Fruit fly (Drosophila melanogaster) whole organism, adult: Measurements from ENCODE around the gene Pdk1.

Experiments
- CG11617 ChIP-seq: fragments of 200-800 bp; sonication (Bioruptor generic); optimal IDR thresholded peaks from 2 replicates; lab custom pipeline; 2017; ENCODE audit warnings: mild to moderate bottlenecking, missing biosample characterization, missing genetic modification reagents, missing genetic modification characterization
- CG12768 ChIP-seq: fragments of 200-800 bp; sonication (Bioruptor generic); optimal IDR thresholded peaks from 2 replicates; lab custom pipeline; 2017; ENCODE audit warnings: missing biosample characterization, missing genetic modification characterization, mild to moderate bottlenecking, moderate library complexity, missing genetic modification reagents
- CG14711 ChIP-seq: fragments of 200-800 bp; sonication (Bioruptor generic); optimal IDR thresholded peaks from 2 replicates; lab custom pipeline; 2018; ENCODE audit warnings: missing biosample characterization, mild to moderate bottlenecking, missing genetic modification characterization, moderate library complexity
- CG1620 ChIP-seq: fragments of 200-800 bp; sonication (Bioruptor generic); optimal IDR thresholded peaks from 2 replicates; lab custom pipeline; 2016; ENCODE audit warnings: missing biosample characterization, missing genetic modification characterization
- CG33017 ChIP-seq: fragments of 200-800 bp; sonication (Bioruptor generic); optimal IDR thresholded peaks from 2 replicates; lab custom pipeline; 2018; ENCODE audit warnings: missing biosample characterization, mild to moderate bottlenecking, missing genetic modification characterization, moderate library complexity
- CG5204 ChIP-seq: fragments of 200-800 bp; sonication (Bioruptor generic); optimal IDR thresholded peaks from 2 replicates; lab custom pipeline; 2016; ENCODE audit warnings: missing biosample characterization, missing genetic modification characterization
- CG7045 ChIP-seq: fragments of 200-800 bp; sonication (Bioruptor generic); optimal IDR thresholded peaks from 2 replicates; lab custom pipeline; 2017; ENCODE audit warnings: missing biosample characterization, mild to moderate bottlenecking, missing genetic modification characterization
- CG7101 ChIP-seq: fragments of 200-800 bp; sonication (Bioruptor generic); optimal IDR thresholded peaks from 2 replicates; lab custom pipeline; 2018; ENCODE audit warnings: missing biosample characterization, mild to moderate bottlenecking, missing genetic modification characterization, moderate library complexity
- Clk ChIP-seq: fragments of 200-800 bp; sonication (Bioruptor generic); optimal IDR thresholded peaks from 2 replicates; lab custom pipeline; 2017; ENCODE audit warnings: missing biosample characterization, missing genetic modification characterization
- Crg-1 ChIP-seq: fragments of 200-800 bp; sonication (Bioruptor generic); optimal IDR thresholded peaks from 2 replicates; lab custom pipeline; 2016; ENCODE audit warnings: missing biosample characterization, missing genetic modification characterization
- Hr96 ChIP-seq: fragments of 200-800 bp; sonication (Bioruptor generic); optimal IDR thresholded peaks from 2 replicates; lab custom pipeline; 2016; ENCODE audit warnings: missing biosample characterization, missing genetic modification characterization
- Mnt ChIP-seq: fragments of 200-800 bp; sonication (Bioruptor generic); optimal IDR thresholded peaks from 2 replicates; lab custom pipeline; 2016; ENCODE audit warnings: missing biosample characterization, mild to moderate bottlenecking, missing genetic modification characterization
- bab1 ChIP-seq: fragments of 200-800 bp; sonication (Bioruptor generic); optimal IDR thresholded peaks from 3 replicates; lab custom pipeline; 2019; ENCODE audit warnings: missing biosample characterization, mild to moderate bottlenecking, missing genetic modification characterization, moderate library complexity
- cic ChIP-seq: fragments of 200-800 bp; sonication (Bioruptor generic); optimal IDR thresholded peaks from 2 replicates; lab custom pipeline; 2017; ENCODE audit warnings: missing biosample characterization, mild to moderate bottlenecking, missing genetic modification characterization, moderate library complexity
- cnc ChIP-seq, 2 experiments: fragments of >200 bp; optimal IDR thresholded peaks; 2 replicates each; lab custom pipeline; 2017
- kay ChIP-seq: fragments of 200-800 bp; sonication (Bioruptor generic); peaks from one replicate; lab custom pipeline; 2016; ENCODE audit warnings: missing biosample characterization, missing genetic modification characterization, borderline replicate concordance
- ovo ChIP-seq: fragments of 200-800 bp; sonication (Bioruptor generic); optimal IDR thresholded peaks from 2 replicates; lab custom pipeline; 2016; ENCODE audit warnings: missing biosample characterization, missing genetic modification characterization
- pad ChIP-seq: fragments of 200-800 bp; sonication (Bioruptor generic); optimal IDR thresholded peaks from 3 replicates; lab custom pipeline; 2017; ENCODE audit warnings: missing biosample characterization, missing genetic modification characterization, mild to moderate bottlenecking, moderate library complexity, missing genetic modification reagents
- tj ChIP-seq: fragments of 200-800 bp; sonication (Bioruptor generic); optimal IDR thresholded peaks from 3 replicates; lab custom pipeline; 2017; ENCODE audit warnings: missing biosample characterization, mild to moderate bottlenecking, missing genetic modification characterization, moderate library complexity
- toe ChIP-seq: fragments of 200-800 bp; sonication (Bioruptor generic); optimal IDR thresholded peaks from 2 replicates; lab custom pipeline; 2016; ENCODE audit warnings: missing biosample characterization, missing genetic modification characterization

Pdk1 gene

DNA sequence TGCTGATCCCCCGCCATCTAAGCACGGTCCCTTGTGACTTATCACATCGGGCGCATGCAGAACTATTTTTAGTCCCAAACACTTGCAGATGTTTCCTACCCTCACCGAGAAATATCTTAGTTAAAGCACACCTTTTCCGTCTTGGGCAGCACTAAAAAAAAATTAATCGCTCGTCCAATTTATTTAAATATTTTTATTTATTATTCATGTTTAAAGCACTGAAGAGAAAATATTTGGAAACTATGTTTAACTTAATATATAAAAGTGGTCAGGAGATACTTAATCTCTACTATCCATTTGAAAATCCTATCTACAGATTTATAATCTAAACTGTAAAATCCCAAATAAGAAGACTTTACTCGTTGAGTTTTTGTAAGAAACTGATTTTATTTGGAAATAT is 19.3 kb upstream of the Pdk1 start:
- TF ChIP-seq CG1620 (GFP tag; lab: Kevin White, UChicago), result no peak
- TF ChIP-seq pad (GFP tag; lab: Kevin White, UChicago), result no peak
- no peak for TF ChIP-seq bab1 (GFP tag; lab: Kevin White, UChicago)

DNA sequence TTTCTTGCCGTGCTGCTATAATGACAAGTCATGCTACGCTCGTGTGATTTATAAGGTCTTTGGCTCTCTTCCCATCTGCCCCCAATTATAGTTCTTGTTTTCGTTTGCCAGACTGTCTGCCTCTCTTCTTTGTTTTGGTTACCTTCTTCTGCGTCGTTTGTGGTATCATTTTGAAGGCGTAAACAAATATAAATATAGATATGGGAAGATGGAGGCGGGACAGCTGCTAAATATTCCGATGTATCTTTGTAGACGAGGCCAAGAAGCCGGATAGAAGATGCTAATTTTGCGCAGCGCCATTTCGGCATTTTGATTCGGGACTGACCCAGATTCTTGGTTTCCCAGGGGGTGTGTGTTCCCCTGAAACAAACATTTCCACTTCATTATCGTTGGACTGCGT is 9.9 kb upstream of the Pdk1 start:
- no peak for TF ChIP-seq CG7101 (tag; lab: Kevin White, UChicago)
- no peak for TF ChIP-seq CG5204
- TF ChIP-seq CG12768 (GFP tag; lab: Kevin White, UChicago), result no peak
- TF ChIP-seq cnc (optimal IDR thresholded peaks at IDR 0.05; lab: Kevin White, UChicago), result peak in 1 of 2 experiments; percentile 4
- no peak for TF ChIP-seq CG11617

DNA sequence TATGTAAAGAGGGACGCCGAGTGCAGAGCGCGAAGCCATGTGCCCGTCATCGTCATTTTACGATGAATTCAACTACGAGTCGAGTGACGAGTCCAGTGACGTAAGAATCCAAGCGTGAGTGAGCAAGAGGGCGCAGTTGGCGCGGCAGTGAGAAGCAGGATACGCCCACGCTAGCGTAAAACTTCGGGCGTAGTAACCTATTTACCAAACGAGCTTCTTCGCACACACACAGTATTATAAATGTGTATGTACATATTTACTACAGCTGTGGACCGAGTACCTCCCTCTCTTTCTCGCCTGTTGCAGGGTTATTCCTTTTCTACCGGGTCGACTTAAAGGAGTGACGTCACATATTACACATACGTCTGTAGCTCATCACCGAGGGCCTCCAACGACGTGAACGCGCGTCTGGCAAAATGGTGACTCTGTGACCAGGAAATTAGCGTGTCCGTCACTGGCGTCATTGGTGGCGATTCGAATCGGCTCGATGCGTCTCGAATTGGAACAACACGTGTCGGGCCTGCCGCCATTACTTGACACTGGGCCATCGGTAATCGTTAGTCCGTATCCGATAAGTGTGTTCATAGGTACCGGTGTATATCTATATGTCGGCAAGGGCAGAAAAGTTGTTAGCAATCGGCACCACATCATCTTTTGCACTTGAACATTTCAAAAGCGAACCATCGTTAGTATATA is 5.3 kb upstream of the Pdk1 start:
- TF ChIP-seq cic (GFP tag; lab: Kevin White, UChicago) (peak; percentile 46), ovo (GFP tag; lab: Kevin White, UChicago) (no peak)

DNA sequence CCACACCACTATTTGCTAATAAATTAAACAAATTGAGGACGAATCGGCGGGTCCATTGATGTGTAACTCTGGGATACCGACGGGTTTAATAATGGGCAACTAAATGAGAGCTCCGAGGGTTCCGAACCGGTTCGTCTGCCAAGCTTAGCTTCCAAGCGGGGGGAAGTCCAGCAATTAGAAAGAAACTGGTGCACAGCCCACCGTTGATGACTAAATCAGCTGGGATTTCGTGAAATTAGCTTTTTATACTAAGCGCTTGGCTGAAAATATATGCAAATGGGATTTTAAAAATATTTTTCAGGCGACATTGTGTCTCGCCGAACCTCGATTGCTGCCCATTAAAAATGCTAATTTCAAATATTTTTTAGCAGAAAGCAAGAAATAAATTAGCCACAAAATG is 1.8 kb upstream of the Pdk1 start:
- TF ChIP-seq CG1620 (GFP tag; lab: Kevin White, UChicago) (no peak), Crg-1 (GFP tag; lab: Kevin White, UChicago) (no peak), cic (GFP tag; lab: Kevin White, UChicago) (no peak), CG11617 (no peak), toe (GFP tag; lab: Kevin White, UChicago) (no peak), CG5204 (no peak), pad (GFP tag; lab: Kevin White, UChicago) (no peak), CG33017 (no peak), Hr96 (GFP tag; lab: Kevin White, UChicago) (no peak), bab1 (GFP tag; lab: Kevin White, UChicago) (no peak), CG7045 (GFP tag; lab: Kevin White, UChicago) (no peak), CG7101 (tag; lab: Kevin White, UChicago) (no peak)

DNA sequence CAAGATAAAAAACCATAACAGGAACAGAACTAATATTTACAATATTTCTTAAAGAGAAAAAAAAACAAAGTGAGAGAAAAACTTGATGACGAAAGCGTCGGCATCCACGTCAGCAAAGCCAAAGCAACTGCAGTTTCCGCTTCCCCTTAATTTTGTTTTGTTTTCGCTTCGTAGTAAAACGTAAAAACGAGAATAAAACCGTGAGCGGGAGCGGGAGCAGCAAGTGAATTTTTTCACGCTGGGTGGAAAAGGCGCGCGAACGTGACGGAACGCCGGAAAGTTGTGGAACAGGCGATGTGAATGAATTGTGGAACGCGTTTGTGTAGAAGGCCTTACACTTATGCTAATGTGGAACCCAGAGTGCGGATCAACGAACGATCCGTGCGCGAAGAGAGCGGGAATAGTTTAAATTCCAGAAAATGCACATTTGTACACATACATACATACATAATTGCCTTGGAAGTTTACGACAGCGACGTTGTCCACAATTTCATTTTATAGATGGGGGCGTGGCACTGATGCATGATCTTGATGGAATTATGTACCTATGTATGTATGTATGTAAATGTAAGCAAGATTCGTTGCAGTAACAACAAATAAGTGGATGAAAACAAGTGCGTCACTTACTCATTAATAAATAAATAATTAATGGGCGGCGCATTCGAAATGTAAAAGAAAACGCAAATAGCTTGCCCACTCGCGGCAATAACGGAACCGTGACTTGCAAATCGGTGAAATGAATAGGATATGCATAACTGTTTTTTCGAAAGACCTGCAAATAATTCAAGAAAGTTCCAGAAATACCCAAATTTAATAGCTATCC is 744 bp upstream of the Pdk1 start:
- TF ChIP-seq tj (GFP tag; lab: Kevin White, UChicago) (peak; percentile 78), CG1620 (GFP tag; lab: Kevin White, UChicago) (no peak), CG5204 (no peak), Crg-1 (GFP tag; lab: Kevin White, UChicago) (no peak), bab1 (GFP tag; lab: Kevin White, UChicago) (peak; percentile 25), cic (GFP tag; lab: Kevin White, UChicago) (peak; percentile 100), pad (GFP tag; lab: Kevin White, UChicago) (peak; percentile 94), Clk (no peak), Mnt (GFP tag; lab: Kevin White, UChicago) (peak; percentile 30), cnc (optimal IDR thresholded peaks at IDR 0.05; lab: Kevin White, UChicago) (peak; percentile 62 to 84), CG7101 (tag; lab: Kevin White, UChicago) (peak; percentile 16), CG33017 (peak; percentile 50), toe (GFP tag; lab: Kevin White, UChicago) (no peak), ovo (GFP tag; lab: Kevin White, UChicago) (peak; percentile 53), kay (peak; percentile 88), CG7045 (GFP tag; lab: Kevin White, UChicago) (no peak), CG11617 (no peak), Hr96 (GFP tag; lab: Kevin White, UChicago) (no peak), CG12768 (GFP tag; lab: Kevin White, UChicago) (peak; percentile 58), CG14711 (tag; lab: Kevin White, UChicago) (peak; percentile 25)

DNA sequence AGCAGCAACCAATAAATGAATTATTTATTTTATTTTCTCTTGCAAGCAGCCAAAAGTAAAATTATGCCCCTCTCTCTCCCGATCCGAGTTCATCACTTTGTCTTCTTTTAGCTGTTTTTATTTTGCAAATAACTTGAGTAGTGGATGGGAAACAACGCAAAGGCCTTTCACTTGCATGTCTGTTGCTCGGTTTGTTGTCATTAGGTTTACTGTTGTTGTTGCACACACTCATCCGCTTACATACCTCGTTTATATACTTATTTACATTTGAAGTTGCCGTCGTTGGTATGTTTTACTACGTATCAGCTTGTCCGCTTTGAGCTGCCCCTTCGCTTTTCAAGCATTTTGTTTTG is 1.5 kb downstream of the Pdk1 start:
- no peak for TF ChIP-seq CG12768 (GFP tag; lab: Kevin White, UChicago)
- TF ChIP-seq cic (GFP tag; lab: Kevin White, UChicago), result no peak
- peak; percentile 93 for TF ChIP-seq kay
